Fruit fly (Drosophila melanogaster) whole organism, embryonic: ENCODE measurements around the gene Rrp46.

Experiments
- Atf3 ChIP-seq: fragments of 200-800 bp; sonication (Bioruptor generic); optimal IDR thresholded peaks from 3 replicates; lab custom pipeline; 2016; ENCODE audit warnings: missing biosample characterization, missing genetic modification characterization
- CG10366 ChIP-seq: fragments of 200-800 bp; sonication (Bioruptor generic); IDR thresholded peaks from 2 replicates; pipeline ENCODE4 v1.3.6; 2022; ENCODE audit warnings: missing biosample characterization, missing genetic modification characterization
- CG10431 ChIP-seq: fragments of 200-800 bp; sonication (Bioruptor generic); optimal IDR thresholded peaks from 3 replicates; lab custom pipeline; 2018; ENCODE audit warnings: missing biosample characterization, mild to moderate bottlenecking, missing genetic modification characterization
- CG10565 ChIP-seq: fragments of 200-800 bp; sonication (Bioruptor generic); optimal IDR thresholded peaks from 3 replicates; lab custom pipeline; 2016; ENCODE audit warnings: missing biosample characterization, mild to moderate bottlenecking, missing genetic modification characterization
- CG12744 ChIP-seq: fragments of 200-800 bp; sonication (Bioruptor generic); optimal IDR thresholded peaks from 2 replicates; lab custom pipeline; 2016; ENCODE audit warnings: missing biosample characterization, missing genetic modification characterization
- CG13123 ChIP-seq: fragments of 200-800 bp; sonication (Bioruptor generic); optimal IDR thresholded peaks from 2 replicates; lab custom pipeline; 2016; ENCODE audit warnings: missing biosample characterization, missing genetic modification characterization
- CG16863 ChIP-seq: fragments of 200-800 bp; sonication (Bioruptor generic); optimal IDR thresholded peaks from 3 replicates; lab custom pipeline; 2016; ENCODE audit warnings: missing biosample characterization, missing genetic modification characterization
- CG17186 ChIP-seq: fragments of 200-800 bp; sonication (Bioruptor generic); optimal IDR thresholded peaks from 3 replicates; lab custom pipeline; 2017; ENCODE audit warnings: missing biosample characterization, missing genetic modification reagents, missing genetic modification characterization
- CG18764 ChIP-seq: fragments of 200-800 bp; sonication (Bioruptor generic); optimal IDR thresholded peaks from 3 replicates; lab custom pipeline; 2016; ENCODE audit warnings: missing biosample characterization, missing genetic modification characterization
- CG2120 ChIP-seq: fragments of 200-800 bp; sonication (Bioruptor generic); optimal IDR thresholded peaks from 3 replicates; lab custom pipeline; 2016; ENCODE audit warnings: missing biosample characterization, missing genetic modification characterization
- CG34224 ChIP-seq: fragments of 200-800 bp; sonication (Bioruptor generic); IDR thresholded peaks from 3 replicates; pipeline ENCODE4 v1.3.6; 2022; ENCODE audit warnings: missing biosample characterization, missing genetic modification characterization; ENCODE audit not compliant: partially characterized antibody
- CG6272 ChIP-seq: fragments of 200-800 bp; sonication (Bioruptor generic); IDR thresholded peaks from 2 replicates; pipeline ENCODE4 v1.3.6; 2022; ENCODE audit warnings: missing biosample characterization, missing genetic modification characterization
- CG6813 ChIP-seq: fragments of 200-800 bp; sonication (Bioruptor generic); optimal IDR thresholded peaks from 2 replicates; lab custom pipeline; 2017; ENCODE audit warnings: missing biosample characterization, missing genetic modification characterization, mild to moderate bottlenecking, moderate library complexity, missing genetic modification reagents
- CG8924 ChIP-seq: fragments of 200-800 bp; optimal IDR thresholded peaks from 3 replicates; lab custom pipeline; 2019; ENCODE audit warnings: missing biosample characterization, mild to moderate bottlenecking, missing genetic modification characterization, moderate library complexity
- CG8944 ChIP-seq: fragments of 200-800 bp; sonication (Bioruptor generic); optimal IDR thresholded peaks from 3 replicates; lab custom pipeline; 2016; ENCODE audit warnings: missing biosample characterization, missing genetic modification characterization
- CkIIα-i1 ChIP-seq: fragments of 200-800 bp; sonication (Bioruptor generic); IDR thresholded peaks from 2 replicates; pipeline ENCODE4 v1.3.6; 2022; ENCODE audit warnings: missing biosample characterization, missing genetic modification characterization
- Deaf1 ChIP-seq: fragments of 200-800 bp; optimal IDR thresholded peaks from 3 replicates; lab custom pipeline; 2019; ENCODE audit warnings: missing biosample characterization, mild to moderate bottlenecking, missing genetic modification characterization, moderate library complexity
- Dfd ChIP-seq, 2 experiments: fragments of >200 bp; optimal IDR thresholded peaks; 2 replicates each; lab custom pipeline; 2017; ENCODE audit warnings: missing biosample characterization in 2 of 2, missing genetic modification characterization in 2 of 2
- Doc3 ChIP-seq: fragments of 200-800 bp; sonication (Bioruptor generic); IDR thresholded peaks from 3 replicates; pipeline ENCODE4 v1.3.6; 2022; ENCODE audit warnings: missing biosample characterization, missing genetic modification characterization; ENCODE audit not compliant: partially characterized antibody
- Ets65A ChIP-seq: fragments of 200-800 bp; sonication (Bioruptor generic); peaks from one replicate; lab custom pipeline; 2016; ENCODE audit warnings: missing biosample characterization, missing genetic modification characterization
- Gsc ChIP-seq: fragments of 200-800 bp; sonication (Bioruptor generic); IDR thresholded peaks from 2 replicates; pipeline ENCODE4 v1.3.6; 2022; ENCODE audit warnings: missing biosample characterization, missing genetic modification characterization
- H2.0 ChIP-seq: fragments of 200-800 bp; sonication (Bioruptor generic); IDR thresholded peaks from 2 replicates; pipeline ENCODE4 v1.3.6; 2022; ENCODE audit warnings: missing biosample characterization, missing genetic modification characterization
- Hmr ChIP-seq: fragments of 200-800 bp; sonication (Bioruptor generic); optimal IDR thresholded peaks from 3 replicates; lab custom pipeline; 2017; ENCODE audit warnings: mild to moderate bottlenecking, missing biosample characterization, missing genetic modification reagents, missing genetic modification characterization
- Hr51 ChIP-seq, 2 experiments: fragments of 200-800 bp; sonication (Bioruptor generic); optimal IDR thresholded peaks; 2 replicates in 1 of 2; 3 replicates in 1 of 2; lab custom pipeline; 2016 to 2018; ENCODE audit warnings: missing biosample characterization in 2 of 2, missing genetic modification characterization in 2 of 2, mild to moderate bottlenecking in 1 of 2, moderate library complexity in 1 of 2
- Jarid2 ChIP-seq: fragments of 200-800 bp; sonication (Bioruptor generic); optimal IDR thresholded peaks from 3 replicates; lab custom pipeline; 2017; ENCODE audit warnings: mild to moderate bottlenecking, missing biosample characterization, missing genetic modification reagents, missing genetic modification characterization
- Kr ChIP-seq: fragments of 200-800 bp; sonication (Bioruptor generic); optimal IDR thresholded peaks from 2 replicates; lab custom pipeline; 2017; ENCODE audit warnings: missing biosample characterization, mild to moderate bottlenecking, missing genetic modification characterization
- MESR4 ChIP-seq: fragments of 200-800 bp; sonication (Bioruptor generic); optimal IDR thresholded peaks from 2 replicates; lab custom pipeline; 2018; ENCODE audit warnings: missing biosample characterization, mild to moderate bottlenecking, missing genetic modification characterization, moderate library complexity
- Mad ChIP-seq: fragments of 200-800 bp; sonication (Bioruptor generic); optimal IDR thresholded peaks from 2 replicates; lab custom pipeline; 2016; ENCODE audit warnings: missing biosample characterization, missing genetic modification characterization
- NK7.1 ChIP-seq: fragments of 200-800 bp; sonication (Bioruptor generic); optimal IDR thresholded peaks from 3 replicates; lab custom pipeline; 2016; ENCODE audit warnings: missing biosample characterization, missing genetic modification characterization
- PHDP ChIP-seq: fragments of 200-800 bp; sonication (Bioruptor generic); optimal IDR thresholded peaks from 3 replicates; lab custom pipeline; 2018; ENCODE audit warnings: missing biosample characterization, mild to moderate bottlenecking, missing genetic modification characterization, moderate library complexity
- Rfx ChIP-seq: fragments of 200-800 bp; sonication (Bioruptor generic); IDR thresholded peaks from 2 replicates; pipeline ENCODE4 v1.3.6; 2022; ENCODE audit warnings: missing biosample characterization, missing genetic modification characterization
- Spps ChIP-seq: fragments of 200-800 bp; sonication (Bioruptor generic); optimal IDR thresholded peaks from 2 replicates; lab custom pipeline; 2018; ENCODE audit warnings: missing biosample characterization, mild to moderate bottlenecking, missing genetic modification characterization
- TFAM ChIP-seq: fragments of 200-800 bp; sonication (Bioruptor generic); optimal IDR thresholded peaks from 2 replicates; lab custom pipeline; 2017; ENCODE audit warnings: missing biosample characterization, missing genetic modification characterization, inconsistent platforms
- Xrp1 ChIP-seq: fragments of 200-800 bp; sonication (Bioruptor generic); IDR thresholded peaks from 2 replicates; pipeline ENCODE4 v1.3.6; 2022; ENCODE audit warnings: missing biosample characterization, missing genetic modification characterization
- br ChIP-seq: fragments of >200 bp; optimal IDR thresholded peaks from 2 replicates; lab custom pipeline; 2017
- cad ChIP-seq: fragments of >200 bp; optimal IDR thresholded peaks from 2 replicates; lab custom pipeline; 2017; ENCODE audit warnings: missing biosample characterization, missing genetic modification characterization
- chif ChIP-seq, 2 experiments: fragments of 200-800 bp; sonication (Bioruptor generic); optimal IDR thresholded peaks; 3 replicates each; lab custom pipeline; 2016; ENCODE audit warnings: missing biosample characterization in 2 of 2, missing genetic modification characterization in 2 of 2
- fd96Cb ChIP-seq: fragments of 200-800 bp; sonication (Bioruptor generic); optimal IDR thresholded peaks from 2 replicates; lab custom pipeline; 2018; ENCODE audit warnings: missing biosample characterization, mild to moderate bottlenecking, missing genetic modification characterization, moderate library complexity
- gcm2 ChIP-seq: fragments of 200-800 bp; sonication (Bioruptor generic); optimal IDR thresholded peaks from 2 replicates; lab custom pipeline; 2016; ENCODE audit warnings: missing biosample characterization, missing genetic modification characterization
- gro ChIP-seq: fragments of 200-800 bp; sonication (Bioruptor generic); optimal IDR thresholded peaks from 2 replicates; lab custom pipeline; 2016; ENCODE audit warnings: missing biosample characterization, missing genetic modification characterization
- nerfin-1 ChIP-seq: fragments of 200-800 bp; sonication (Bioruptor generic); optimal IDR thresholded peaks from 3 replicates; lab custom pipeline; 2019; ENCODE audit warnings: missing biosample characterization, mild to moderate bottlenecking, missing genetic modification characterization, moderate library complexity
- nom ChIP-seq: fragments of 200-800 bp; sonication (Bioruptor generic); optimal IDR thresholded peaks from 2 replicates; lab custom pipeline; 2017; ENCODE audit warnings: missing biosample characterization, missing genetic modification characterization, mild to moderate bottlenecking, moderate library complexity, missing genetic modification reagents
- odd ChIP-seq: fragments of 200-800 bp; sonication (Bioruptor generic); optimal IDR thresholded peaks from 2 replicates; lab custom pipeline; 2017; ENCODE audit warnings: missing biosample characterization, mild to moderate bottlenecking, missing genetic modification characterization
- org-1 ChIP-seq: fragments of 200-800 bp; sonication (Bioruptor generic); optimal IDR thresholded peaks from 2 replicates; lab custom pipeline; 2017; ENCODE audit warnings: missing biosample characterization, missing genetic modification characterization
- schlank ChIP-seq: fragments of 200-800 bp; sonication (Bioruptor generic); optimal IDR thresholded peaks from 2 replicates; lab custom pipeline; 2018; ENCODE audit warnings: missing biosample characterization, mild to moderate bottlenecking, missing genetic modification characterization
- sima ChIP-seq: fragments of 200-800 bp; sonication (Bioruptor generic); optimal IDR thresholded peaks from 2 replicates; lab custom pipeline; 2016; ENCODE audit warnings: missing biosample characterization, missing genetic modification characterization
- sob ChIP-seq: fragments of 200-800 bp; sonication (Bioruptor generic); IDR thresholded peaks from 2 replicates; pipeline ENCODE4 v1.3.6; 2022; ENCODE audit warnings: missing biosample characterization, missing genetic modification characterization
- sqz ChIP-seq: fragments of 200-800 bp; sonication (Bioruptor generic); optimal IDR thresholded peaks from 3 replicates; lab custom pipeline; 2018; ENCODE audit warnings: missing biosample characterization, mild to moderate bottlenecking, missing genetic modification characterization
- sr ChIP-seq: fragments of 200-800 bp; sonication (Bioruptor generic); IDR thresholded peaks from 3 replicates; pipeline ENCODE4 v1.3.6; 2022; ENCODE audit warnings: missing biosample characterization, missing genetic modification characterization
- tio ChIP-seq: fragments of 200-800 bp; sonication (Bioruptor generic); optimal IDR thresholded peaks from 2 replicates; lab custom pipeline; 2017; ENCODE audit warnings: missing biosample characterization, missing genetic modification characterization, inconsistent platforms
- tna ChIP-seq: fragments of 200-800 bp; sonication (Bioruptor generic); IDR thresholded peaks from 2 replicates; pipeline ENCODE4 v1.3.6; 2022; ENCODE audit warnings: missing biosample characterization, missing genetic modification characterization; ENCODE audit not compliant: partially characterized antibody
- ttk ChIP-seq: fragments of 200-800 bp; sonication (Bioruptor generic); IDR thresholded peaks from 2 replicates; pipeline ENCODE4 v2.1.2; 2022; ENCODE audit warnings: missing biosample characterization, missing genetic modification characterization

The Rrp46 gene

DNA sequence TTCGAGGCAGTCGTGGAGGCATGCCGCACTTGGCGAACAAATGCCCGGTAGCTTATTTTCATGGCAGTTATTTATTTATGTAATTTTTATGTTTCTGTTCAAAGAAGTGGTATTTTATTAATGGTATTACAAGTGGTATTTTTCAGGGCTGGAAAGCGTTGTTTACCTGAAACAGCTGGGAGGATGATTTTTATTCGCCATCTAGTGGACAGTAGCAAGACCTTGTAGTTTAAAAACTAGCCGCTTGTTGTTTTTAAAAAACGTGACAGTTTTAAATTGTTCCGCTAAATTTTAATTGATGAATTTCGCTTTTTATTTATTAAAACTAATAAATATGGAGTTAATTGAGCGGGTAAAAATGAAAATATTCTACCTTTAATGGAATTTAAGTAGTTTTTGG is 2.8 kb downstream of the Rrp46 start, which contains the start of gene CG6345 (continued):
- TF ChIP-seq gcm2 (peak; percentile 68), fd96Cb (peak; percentile 76), CG10431 (GFP tag; lab: Kevin White, UChicago) (peak; percentile 89), CG10565 (GFP tag; lab: Kevin White, UChicago) (peak; percentile 13), CkIIα-i1 (GFP tag; lab: Robert Waterston, UW) (no peak), gro (GFP tag; lab: Kevin White, UChicago) (peak; percentile 74), ttk (GFP tag; lab: Robert Waterston, UW) (peak; percentile 66), Rfx (GFP tag; lab: Robert Waterston, UW) (peak; percentile 97), cad (GFP tag; lab: Kevin White, UChicago) (no peak), odd (GFP tag; lab: Kevin White, UChicago) (peak; percentile 86), NK7.1 (GFP tag; lab: Kevin White, UChicago) (peak; percentile 48), MESR4 (GFP tag; lab: Kevin White, UChicago) (peak; percentile 68), Doc3 (GFP tag; lab: Robert Waterston, UW) (no peak), sima (GFP tag; lab: Kevin White, UChicago) (peak; percentile 47), sr (GFP tag; lab: Robert Waterston, UW) (peak; percentile 73; the same call in 2 of the 3 replicates), Spps (tag; lab: Kevin White, UChicago) (peak; percentile 45), CG12744 (GFP tag; lab: Kevin White, UChicago) (peak; percentile 78), CG34224 (no peak), CG10366 (peak; percentile 71), Gsc (GFP tag; lab: Robert Waterston, UW) (no peak), Deaf1 (tag; lab: Kevin White, UChicago) (peak; percentile 38), schlank (tag; lab: Kevin White, UChicago) (peak; percentile 41), Xrp1 (GFP tag; lab: Robert Waterston, UW) (peak; percentile 85), org-1 (GFP tag; lab: Kevin White, UChicago) (peak; percentile 50), tio (no peak), CG6272 (peak; percentile 45; the same call in 1 of the 2 replicates), tna (GFP tag; lab: Robert Waterston, UW) (no peak), Hmr (GFP tag; lab: Kevin White, UChicago) (peak; percentile 89), Ets65A (GFP tag; lab: Kevin White, UChicago) (no peak), PHDP (peak; percentile 86), CG8924 (tag; lab: Kevin White, UChicago) (peak; percentile 54), sqz (GFP tag; lab: Kevin White, UChicago) (no peak), CG17186 (GFP tag; lab: Kevin White, UChicago) (peak; percentile 74), CG6813 (GFP tag; lab: Kevin White, UChicago) (peak; percentile 89), Jarid2 (GFP tag; lab: Kevin White, UChicago) (peak; percentile 78), CG8944 (peak; percentile 80), sob (GFP tag; lab: Robert Waterston, UW) (peak; percentile 83), CG13123 (GFP tag; lab: Kevin White, UChicago) (peak; percentile 69), chif (GFP tag; optimal IDR thresholded peaks at IDR 0.05; lab: Kevin White, UChicago) (peak; percentile 77 to 88), Mad (GFP tag; lab: Kevin White, UChicago) (peak; percentile 90), Kr (peak; percentile 76), CG16863 (GFP tag; lab: Kevin White, UChicago) (peak; percentile 79), TFAM (GFP tag; lab: Kevin White, UChicago) (peak; percentile 57), nom (GFP tag; lab: Kevin White, UChicago) (peak; percentile 53), Atf3 (GFP tag; lab: Kevin White, UChicago) (peak; percentile 75), Hr51 (GFP tag; optimal IDR thresholded peaks at IDR 0.05; lab: Kevin White, UChicago) (peak; percentile 61 to 78), Dfd (GFP tag; optimal IDR thresholded peaks at IDR 0.05; lab: Kevin White, UChicago) (no peak), CG18764 (GFP tag; lab: Kevin White, UChicago) (peak; percentile 85), H2.0 (GFP tag; lab: Robert Waterston, UW) (peak; percentile 72), nerfin-1 (peak; percentile 80), br (lab: Kevin White, UChicago) (no peak), CG2120 (GFP tag; lab: Kevin White, UChicago) (peak; percentile 68)
